Fruit fly (Drosophila melanogaster) whole organism, prepupa: ENCODE results near the gene CG4822.

Source experiments
- Hr39 ChIP-seq: fragments of 200-800 bp; sonication (Bioruptor generic); optimal IDR thresholded peaks from 2 replicates; lab custom pipeline; 2016; ENCODE audit warnings: missing biosample characterization, missing genetic modification characterization
- ss ChIP-seq, 2 experiments: fragments of 200-800 bp; sonication (Bioruptor generic); optimal IDR thresholded peaks; 2 replicates in 1 of 2; 3 replicates in 1 of 2; lab custom pipeline; 2017 to 2018; ENCODE audit warnings: mild to moderate bottlenecking in 2 of 2, missing biosample characterization in 2 of 2, missing genetic modification characterization in 2 of 2, moderate library complexity in 1 of 2

- no peak for TF ChIP-seq ss (GFP tag; optimal IDR thresholded peaks at IDR 0.05; lab: Kevin White, UChicago)
- no peak for TF ChIP-seq Hr39
Observed at dm6 chr2L:116388-116787, 5.2 kb downstream of the CG4822 start, which contains the start of gene CG13694.
